Worm (Caenorhabditis elegans): ENCODE results near the gene srg-37.

The srg-37 gene

ce11 chrX:14228764-14229163 lies 6.1 kb downstream of the srg-37 start (continued):
- TF ChIP-seq nhr-179 (tag; optimal IDR thresholded peaks at IDR 0.05) (peak; percentile 58), ekl-4 (GFP tag; IDR thresholded peaks at IDR 0.05) (no peak), nfyb-1 (GFP tag; IDR thresholded peaks at IDR 0.05) (peak; percentile 48), K11D2.4 (GFP tag; IDR thresholded peaks at IDR 0.05) (no peak), nfya-2 (GFP tag; IDR thresholded peaks at IDR 0.05) (no peak), madf-10 (tag; optimal IDR thresholded peaks at IDR 0.05) (peak; percentile 19), tbp1 (GFP tag; optimal IDR thresholded peaks at IDR 0.05) (peak; percentile 91), ama-1 (optimal IDR thresholded peaks at IDR 0.05) (no peak), ama-1 (GFP tag; optimal IDR thresholded peaks at IDR 0.05) (peak in 1 of 2 experiments; percentile 27), xnd-1 (tag; optimal IDR thresholded peaks at IDR 0.05) (no peak), aptf-3 (GFP tag; IDR thresholded peaks at IDR 0.05) (0 out of 2 replicates have a peak, but pooled peaks have one; percentile 38), chd-7 (tag; optimal IDR thresholded peaks at IDR 0.05) (peak; percentile 53), mes-4 (tag; optimal IDR thresholded peaks at IDR 0.05) (peak; percentile 10), zfh-2 (GFP tag; conservative IDR thresholded peaks at IDR 0.05) (no peak), B0035.1 (tag; optimal IDR thresholded peaks at IDR 0.05) (peak; percentile 14), hlh-12 (tag; optimal IDR thresholded peaks at IDR 0.05) (no peak), athp-1 (tag; optimal IDR thresholded peaks at IDR 0.05) (peak; percentile 30), sptf-2 (GFP tag; optimal IDR thresholded peaks at IDR 0.05) (no peak), ztf-25 (GFP tag; IDR thresholded peaks at IDR 0.05) (peak; percentile 81), B0261.1 (tag; optimal IDR thresholded peaks at IDR 0.05) (peak; percentile 79), T26A5.8 (tag; optimal IDR thresholded peaks at IDR 0.05) (no peak), Y56A3A.18 (GFP tag; IDR thresholded peaks at IDR 0.05) (peak; percentile 15; the same call in 1 of the 2 replicates), snpc-4 (GFP tag; optimal IDR thresholded peaks at IDR 0.05) (peak; percentile 76), snpc-4 (tag; optimal IDR thresholded peaks at IDR 0.05) (peak in 2 of 4 experiments; percentile 58 to 77), F49E8.2 (tag; optimal IDR thresholded peaks at IDR 0.05; ENCODE audit: insufficient read depth) (peak; percentile 3), F37B4.10 (GFP tag; IDR thresholded peaks at IDR 0.05) (no peak), egl-44 (GFP tag; IDR thresholded peaks at IDR 0.05) (0 out of 2 replicates have a peak, but pooled peaks have one; percentile 21), egl-18 (GFP tag; IDR thresholded peaks at IDR 0.05) (no peak), hrde-1 (tag; optimal IDR thresholded peaks at IDR 0.05; ENCODE audit: borderline replicate concordance) (peak; percentile 40), lin-35 (GFP tag; optimal IDR thresholded peaks at IDR 0.05) (peak in 1 of 3 experiments; percentile 6), ZK185.1 (tag; optimal IDR thresholded peaks at IDR 0.05; ENCODE audit: poor library complexity, severe bottlenecking) (peak; percentile 68), snpc-3.4 (tag; optimal IDR thresholded peaks at IDR 0.05) (peak; percentile 77), lsy-27 (tag; optimal IDR thresholded peaks at IDR 0.05; ENCODE audit: borderline replicate concordance, insufficient read depth) (peak; percentile 50), pbrm-1 (GFP tag; IDR thresholded peaks at IDR 0.05) (peak; percentile 61; the same call in 1 of the 2 replicates), D2030.7 (GFP tag; IDR thresholded peaks at IDR 0.05) (peak; percentile 47; the same call in 1 of the 2 replicates), him-1 (tag; optimal IDR thresholded peaks at IDR 0.05) (peak; percentile 62), nhr-90 (tag; optimal IDR thresholded peaks at IDR 0.05) (peak; percentile 88), tbx-9 (tag; optimal IDR thresholded peaks at IDR 0.05; ENCODE audit: borderline replicate concordance) (no peak), zim-3 (tag; optimal IDR thresholded peaks at IDR 0.05) (peak; percentile 2), F23B12.7 (tag; optimal IDR thresholded peaks at IDR 0.05; ENCODE audit: insufficient read depth) (peak; percentile 28), F52B5.7 (tag; optimal IDR thresholded peaks at IDR 0.05) (no peak), unc-130 (GFP tag; optimal IDR thresholded peaks at IDR 0.05) (no peak)

Measured in whole organism, young adult.